Fruit fly (Drosophila melanogaster) whole organism, embryonic: ENCODE results near the gene CG14269.
A peak's percentile ranks its signal among the peaks of the same experiment; 100 is the strongest.

Source experiments
- ATbp ChIP-seq: fragments of 200-800 bp; sonication (Bioruptor generic); optimal IDR thresholded peaks from 2 replicates; lab custom pipeline; 2017; ENCODE audit warnings: missing biosample characterization, mild to moderate bottlenecking, missing genetic modification characterization, missing genetic modification reagents
- B-H2 ChIP-seq: fragments of 200-800 bp; sonication (Bioruptor generic); optimal IDR thresholded peaks from 2 replicates; lab custom pipeline; 2018; ENCODE audit warnings: missing biosample characterization, mild to moderate bottlenecking, missing genetic modification characterization
- CG10267 ChIP-seq: fragments of 200-800 bp; sonication (Bioruptor generic); optimal IDR thresholded peaks from 2 replicates; lab custom pipeline; 2018; ENCODE audit warnings: missing biosample characterization, mild to moderate bottlenecking, missing genetic modification characterization, moderate library complexity
- CG10321 ChIP-seq: fragments of 200-800 bp; sonication (Bioruptor generic); IDR thresholded peaks from 2 replicates; pipeline ENCODE4 v1.3.6; 2022; ENCODE audit warnings: missing biosample characterization, missing genetic modification characterization
- CG12071 ChIP-seq: fragments of 200-800 bp; sonication (Bioruptor generic); optimal IDR thresholded peaks from 3 replicates; lab custom pipeline; 2018; ENCODE audit warnings: missing biosample characterization, mild to moderate bottlenecking, missing genetic modification characterization
- CG12769 ChIP-seq: fragments of 200-800 bp; sonication (Bioruptor generic); optimal IDR thresholded peaks from 2 replicates; lab custom pipeline; 2019; ENCODE audit warnings: missing biosample characterization, mild to moderate bottlenecking, missing genetic modification characterization, moderate library complexity
- CG12942 ChIP-seq: fragments of 200-800 bp; sonication (Bioruptor generic); optimal IDR thresholded peaks from 3 replicates; lab custom pipeline; 2016; ENCODE audit warnings: missing biosample characterization, missing genetic modification characterization
- CG13624 ChIP-seq: fragments of 200-800 bp; sonication (Bioruptor generic); optimal IDR thresholded peaks from 2 replicates; lab custom pipeline; 2016; ENCODE audit warnings: missing biosample characterization, missing genetic modification characterization
- CG14965 ChIP-seq: fragments of 200-800 bp; sonication (Bioruptor generic); optimal IDR thresholded peaks from 2 replicates; lab custom pipeline; 2016; ENCODE audit warnings: missing biosample characterization, missing genetic modification characterization, borderline replicate concordance
- CG15479 ChIP-seq: fragments of 200-800 bp; sonication (Bioruptor generic); optimal IDR thresholded peaks from 3 replicates; lab custom pipeline; 2019; ENCODE audit warnings: missing biosample characterization, mild to moderate bottlenecking, missing genetic modification characterization, moderate library complexity
- CG1602 ChIP-seq: fragments of 200-800 bp; sonication (Bioruptor generic); optimal IDR thresholded peaks from 3 replicates; lab custom pipeline; 2016; ENCODE audit warnings: missing biosample characterization, missing genetic modification characterization
- CG17361 ChIP-seq: fragments of 200-800 bp; sonication (Bioruptor generic); IDR thresholded peaks from 3 replicates; pipeline ENCODE4 v1.3.6; 2022; ENCODE audit warnings: missing biosample characterization, missing genetic modification characterization
- CG17612 ChIP-seq: fragments of 200-800 bp; sonication (Bioruptor generic); IDR thresholded peaks from 2 replicates; pipeline ENCODE4 v1.3.6; 2022; ENCODE audit warnings: missing biosample characterization, missing genetic modification characterization
- CG18011 ChIP-seq: fragments of 200-800 bp; sonication (Bioruptor generic); optimal IDR thresholded peaks from 2 replicates; lab custom pipeline; 2017; ENCODE audit warnings: missing biosample characterization, missing genetic modification characterization, mild to moderate bottlenecking, moderate library complexity, missing genotype
- CG18619 ChIP-seq: fragments of 200-800 bp; sonication (Bioruptor generic); optimal IDR thresholded peaks from 3 replicates; lab custom pipeline; 2017; ENCODE audit warnings: missing biosample characterization, mild to moderate bottlenecking, missing genetic modification characterization
- CG4730 ChIP-seq: fragments of 200-800 bp; sonication (Bioruptor generic); IDR thresholded peaks from 2 replicates; pipeline ENCODE4 v1.3.6; 2022; ENCODE audit warnings: missing biosample characterization, missing genetic modification characterization
- CG6765 ChIP-seq: fragments of 200-800 bp; sonication (Bioruptor generic); optimal IDR thresholded peaks from 3 replicates; lab custom pipeline; 2017; ENCODE audit warnings: missing biosample characterization, mild to moderate bottlenecking, missing genetic modification characterization
- CG8359 ChIP-seq: fragments of 200-800 bp; sonication (Bioruptor generic); optimal IDR thresholded peaks from 2 replicates; lab custom pipeline; 2017; ENCODE audit warnings: missing biosample characterization, mild to moderate bottlenecking, missing genetic modification characterization, borderline replicate concordance
- Dip2 ChIP-seq: fragments of 200-800 bp; sonication (Bioruptor generic); IDR thresholded peaks from 2 replicates; pipeline ENCODE4 v1.3.6; 2022; ENCODE audit warnings: missing biosample characterization, missing genetic modification characterization
- Dp ChIP-seq: fragments of 200-800 bp; sonication (Bioruptor generic); optimal IDR thresholded peaks from 2 replicates; lab custom pipeline; 2018; ENCODE audit warnings: missing biosample characterization, mild to moderate bottlenecking, missing genetic modification characterization, moderate library complexity
- Fer2 ChIP-seq: fragments of 200-800 bp; sonication (Bioruptor generic); optimal IDR thresholded peaks from 2 replicates; lab custom pipeline; 2018; ENCODE audit warnings: missing biosample characterization, mild to moderate bottlenecking, missing genetic modification characterization, moderate library complexity
- HLHmδ ChIP-seq: fragments of 200-800 bp; sonication (Bioruptor generic); optimal IDR thresholded peaks from 2 replicates; lab custom pipeline; 2018; ENCODE audit warnings: missing biosample characterization, mild to moderate bottlenecking, missing genetic modification characterization, moderate library complexity
- Hmx ChIP-seq: fragments of 200-800 bp; sonication (Bioruptor generic); optimal IDR thresholded peaks from 2 replicates; lab custom pipeline; 2016; ENCODE audit warnings: missing biosample characterization, missing genetic modification characterization
- Hr3 ChIP-seq: fragments of 200-800 bp; sonication (Bioruptor generic); optimal IDR thresholded peaks from 3 replicates; lab custom pipeline; 2016; ENCODE audit warnings: missing biosample characterization, missing genetic modification characterization
- Lhr ChIP-seq: fragments of 200-800 bp; sonication (Bioruptor generic); optimal IDR thresholded peaks from 3 replicates; lab custom pipeline; 2017; ENCODE audit warnings: mild to moderate bottlenecking, missing biosample characterization, missing genetic modification reagents, missing genetic modification characterization
- Lim3 ChIP-seq: fragments of 200-800 bp; sonication (Bioruptor generic); IDR thresholded peaks from 2 replicates; pipeline ENCODE4 v1.3.6; 2022; ENCODE audit warnings: missing biosample characterization, missing genetic modification characterization
- Meics ChIP-seq: fragments of 200-800 bp; sonication (Bioruptor generic); optimal IDR thresholded peaks from 2 replicates; lab custom pipeline; 2017; ENCODE audit warnings: missing biosample characterization, mild to moderate bottlenecking, missing genetic modification characterization
- Mes4 ChIP-seq: fragments of 200-800 bp; sonication (Bioruptor generic); optimal IDR thresholded peaks from 2 replicates; lab custom pipeline; 2016; ENCODE audit warnings: missing biosample characterization, missing genetic modification characterization
- NfI ChIP-seq: fragments of 200-800 bp; sonication (Bioruptor generic); optimal IDR thresholded peaks from 3 replicates; lab custom pipeline; 2018; ENCODE audit warnings: missing biosample characterization, mild to moderate bottlenecking, missing genetic modification characterization, moderate library complexity
- Six4 ChIP-seq: fragments of 200-800 bp; sonication (Bioruptor generic); optimal IDR thresholded peaks from 2 replicates; lab custom pipeline; 2016; ENCODE audit warnings: missing biosample characterization, missing genetic modification characterization
- Stat92E ChIP-seq, 3 experiments: fragments of >200 bp in 2 of 3; fragments of 200-800 bp in 1 of 3; sonication (Bioruptor generic) in 1 of 3; optimal IDR thresholded peaks; 2 replicates each; lab custom pipeline; 2017 to 2019; ENCODE audit warnings: missing biosample characterization in 3 of 3, missing genetic modification characterization in 3 of 3, mild to moderate bottlenecking in 1 of 3, moderate library complexity in 1 of 3
- danr ChIP-seq: fragments of 200-800 bp; sonication (Bioruptor generic); IDR thresholded peaks from 2 replicates; pipeline ENCODE4 v1.3.6; 2022; ENCODE audit warnings: missing biosample characterization, missing genetic modification characterization
- disco-r ChIP-seq: fragments of 200-800 bp; sonication (Bioruptor generic); optimal IDR thresholded peaks from 2 replicates; lab custom pipeline; 2016; ENCODE audit warnings: missing biosample characterization, missing genetic modification characterization
- dmrt99B ChIP-seq: fragments of 200-800 bp; sonication (Bioruptor generic); optimal IDR thresholded peaks from 2 replicates; lab custom pipeline; 2018; ENCODE audit warnings: missing biosample characterization, mild to moderate bottlenecking, missing genetic modification characterization, moderate library complexity
- dysf ChIP-seq: fragments of 200-800 bp; sonication (Bioruptor generic); IDR thresholded peaks from 3 replicates; pipeline ENCODE4 v1.3.6; 2022; ENCODE audit warnings: missing biosample characterization, missing genetic modification characterization
- ewg ChIP-seq: fragments of 200-800 bp; sonication (Bioruptor generic); optimal IDR thresholded peaks from 3 replicates; lab custom pipeline; 2017; ENCODE audit warnings: mild to moderate bottlenecking, missing biosample characterization, missing genetic modification reagents, missing genetic modification characterization
- gro ChIP-seq: fragments of 200-800 bp; sonication (Bioruptor generic); optimal IDR thresholded peaks from 2 replicates; lab custom pipeline; 2016; ENCODE audit warnings: missing biosample characterization, missing genetic modification characterization
- hkb ChIP-seq, 2 experiments: fragments of 200-800 bp in 1 of 2; fragments of >200 bp in 1 of 2; sonication (Bioruptor generic) in 1 of 2; IDR thresholded peaks in 1 of 2; optimal IDR thresholded peaks in 1 of 2; 2 replicates each; pipeline versions ENCODE4 v1.3.6 to Lab custom; 2017 to 2022; ENCODE audit warnings: missing biosample characterization in 1 of 2, missing genetic modification characterization in 1 of 2
- jumu ChIP-seq: fragments of 200-800 bp; sonication (Bioruptor generic); optimal IDR thresholded peaks from 3 replicates; lab custom pipeline; 2016; ENCODE audit warnings: missing biosample characterization, missing genetic modification characterization
- kah ChIP-seq: fragments of 200-800 bp; sonication (Bioruptor generic); optimal IDR thresholded peaks from 2 replicates; lab custom pipeline; 2018; ENCODE audit warnings: missing biosample characterization, mild to moderate bottlenecking, missing genetic modification characterization
- kay ChIP-seq: fragments of 200-800 bp; sonication (Bioruptor generic); optimal IDR thresholded peaks from 2 replicates; lab custom pipeline; 2016; ENCODE audit warnings: missing biosample characterization, missing genetic modification characterization
- lab ChIP-seq: fragments of 200-800 bp; sonication (Bioruptor generic); optimal IDR thresholded peaks from 3 replicates; lab custom pipeline; 2017; ENCODE audit warnings: missing biosample characterization, missing genetic modification characterization, mild to moderate bottlenecking, moderate library complexity, missing genetic modification reagents
- mirr ChIP-seq: fragments of 200-800 bp; sonication (Bioruptor generic); optimal IDR thresholded peaks from 3 replicates; lab custom pipeline; 2018; ENCODE audit warnings: missing biosample characterization, mild to moderate bottlenecking, missing genetic modification characterization
- nerfin-2 ChIP-seq: fragments of 200-800 bp; sonication (Bioruptor generic); IDR thresholded peaks from 2 replicates; pipeline ENCODE4 v1.3.6; 2022; ENCODE audit warnings: missing biosample characterization, missing genetic modification characterization; ENCODE audit not compliant: partially characterized antibody
- pfk ChIP-seq: fragments of 200-800 bp; sonication (Bioruptor generic); optimal IDR thresholded peaks from 2 replicates; lab custom pipeline; 2018; ENCODE audit warnings: missing biosample characterization, mild to moderate bottlenecking, missing genetic modification characterization, moderate library complexity
- stwl ChIP-seq: fragments of 200-800 bp; sonication (Bioruptor generic); optimal IDR thresholded peaks from 3 replicates; lab custom pipeline; 2018; ENCODE audit warnings: missing biosample characterization, mild to moderate bottlenecking, missing genetic modification characterization, moderate library complexity
- tna ChIP-seq: fragments of 200-800 bp; sonication (Bioruptor generic); IDR thresholded peaks from 2 replicates; pipeline ENCODE4 v1.3.6; 2022; ENCODE audit warnings: missing biosample characterization, missing genetic modification characterization; ENCODE audit not compliant: partially characterized antibody
- wdn ChIP-seq: fragments of 200-800 bp; sonication (Bioruptor generic); IDR thresholded peaks from 2 replicates; pipeline ENCODE4 v1.3.6; 2022; ENCODE audit warnings: missing biosample characterization, missing genetic modification characterization

Gene CG14269

dm6 chrX:3414003-3414767 lies 21.4 kb downstream of the CG14269 start (continued):
- TF ChIP-seq CG6765 (peak; percentile 59), B-H2 (GFP tag; lab: Kevin White, UChicago) (no peak), CG1602 (GFP tag; lab: Kevin White, UChicago) (peak; percentile 54), Meics (GFP tag; lab: Kevin White, UChicago) (peak; percentile 83), Six4 (GFP tag; lab: Kevin White, UChicago) (peak; percentile 48), pfk (no peak), lab (GFP tag; lab: Kevin White, UChicago) (peak; percentile 80), Fer2 (tag; lab: Kevin White, UChicago) (peak; percentile 35), Hr3 (GFP tag; lab: Kevin White, UChicago) (peak; percentile 42), CG13624 (GFP tag; lab: Kevin White, UChicago) (no peak), mirr (GFP tag; lab: Kevin White, UChicago) (no peak), HLHmδ (GFP tag; lab: Kevin White, UChicago) (no peak), dysf (GFP tag; lab: Robert Waterston, UW) (peak; percentile 81), CG17612 (GFP tag; lab: Robert Waterston, UW) (no peak), ATbp (GFP tag; lab: Kevin White, UChicago) (peak; percentile 34), CG10321 (GFP tag; lab: Robert Waterston, UW) (no peak), CG17361 (GFP tag; lab: Robert Waterston, UW) (peak; percentile 69; the same call in 2 of the 3 replicates), NfI (GFP tag; lab: Kevin White, UChicago) (peak; percentile 65), gro (GFP tag; lab: Kevin White, UChicago) (no peak), dmrt99B (tag; lab: Kevin White, UChicago) (peak; percentile 79), Dp (GFP tag; lab: Kevin White, UChicago) (no peak), kay (GFP tag; lab: Kevin White, UChicago) (no peak), CG18619 (GFP tag; lab: Kevin White, UChicago) (peak; percentile 66), disco-r (GFP tag; lab: Kevin White, UChicago) (no peak), Dip2 (GFP tag; lab: Robert Waterston, UW) (no peak), CG12071 (GFP tag; lab: Kevin White, UChicago) (no peak), CG4730 (GFP tag; lab: Robert Waterston, UW) (no peak), CG14965 (GFP tag; lab: Kevin White, UChicago) (no peak), jumu (no peak), danr (no peak), tna (GFP tag; lab: Robert Waterston, UW) (no peak), CG8359 (GFP tag; lab: Kevin White, UChicago) (no peak), Hmx (no peak), CG12769 (tag; lab: Kevin White, UChicago) (peak; percentile 61), CG10267 (tag; lab: Kevin White, UChicago) (peak; percentile 56), ewg (GFP tag; lab: Kevin White, UChicago) (peak; percentile 2), wdn (GFP tag; lab: Robert Waterston, UW) (0 out of 2 replicates have a peak, but pooled peaks have one; percentile 30), CG18011 (GFP tag; lab: Kevin White, UChicago) (no peak), nerfin-2 (no peak), hkb (optimal IDR thresholded peaks at IDR 0.05; lab: Kevin White, UChicago) (no peak), hkb (GFP tag; IDR thresholded peaks at IDR 0.05; lab: Robert Waterston, UW) (peak; percentile 84; the same call in 1 of the 2 replicates), CG12942 (GFP tag; lab: Kevin White, UChicago) (no peak), Stat92E (GFP tag; optimal IDR thresholded peaks at IDR 0.05; lab: Kevin White, UChicago) (no peak), CG15479 (no peak), Lhr (GFP tag; lab: Kevin White, UChicago) (no peak), kah (GFP tag; lab: Kevin White, UChicago) (peak; percentile 33), Lim3 (no peak), stwl (tag; lab: Kevin White, UChicago) (no peak), Mes4 (GFP tag; lab: Kevin White, UChicago) (no peak)
